Fruit fly (Drosophila melanogaster) whole organism, embryonic: ENCODE measurements around the gene Lerp.
A peak's percentile ranks its signal among the peaks of the same experiment; 100 is the strongest.

ENCODE experiments used
- Abd-B ChIP-seq: fragments of 200-800 bp; sonication (Bioruptor generic); optimal IDR thresholded peaks from 2 replicates; lab custom pipeline; 2018; ENCODE audit warnings: missing biosample characterization, mild to moderate bottlenecking, missing genetic modification characterization, moderate library complexity
- CG12236 ChIP-seq: fragments of 200-800 bp; sonication (Bioruptor generic); optimal IDR thresholded peaks from 2 replicates; lab custom pipeline; 2016; ENCODE audit warnings: missing biosample characterization, missing genetic modification characterization
- CG13287 ChIP-seq: fragments of 200-800 bp; sonication (Bioruptor generic); IDR thresholded peaks from 2 replicates; pipeline ENCODE4 v1.3.6; 2022; ENCODE audit warnings: missing biosample characterization, missing genetic modification characterization; ENCODE audit not compliant: partially characterized antibody
- CG14014 ChIP-seq: fragments of 200-800 bp; sonication (Bioruptor generic); IDR thresholded peaks from 2 replicates; pipeline ENCODE4 v1.3.6; 2022; ENCODE audit warnings: missing biosample characterization, missing genetic modification characterization
- CG15073 ChIP-seq: fragments of 200-800 bp; sonication (Bioruptor generic); optimal IDR thresholded peaks from 2 replicates; lab custom pipeline; 2016; ENCODE audit warnings: missing biosample characterization, missing genetic modification characterization
- CG15601 ChIP-seq: fragments of 200-800 bp; sonication (Bioruptor generic); optimal IDR thresholded peaks from 3 replicates; lab custom pipeline; 2019; ENCODE audit warnings: missing biosample characterization, mild to moderate bottlenecking, missing genetic modification characterization, moderate library complexity
- CG16779 ChIP-seq: fragments of 200-800 bp; sonication (Bioruptor generic); IDR thresholded peaks from 2 replicates; pipeline ENCODE4 v1.3.6; 2022; ENCODE audit warnings: missing biosample characterization, missing genetic modification characterization
- CG17568 ChIP-seq: fragments of 200-800 bp; sonication (Bioruptor generic); optimal IDR thresholded peaks from 2 replicates; lab custom pipeline; 2018; ENCODE audit warnings: missing biosample characterization, mild to moderate bottlenecking, missing genetic modification characterization, moderate library complexity
- CG18262 ChIP-seq: fragments of 200-800 bp; optimal IDR thresholded peaks from 3 replicates; lab custom pipeline; 2019; ENCODE audit warnings: missing biosample characterization, mild to moderate bottlenecking, missing genetic modification characterization, moderate library complexity
- CG2199 ChIP-seq: fragments of 200-800 bp; sonication (Bioruptor generic); IDR thresholded peaks from 3 replicates; pipeline ENCODE4 v1.3.6; 2022; ENCODE audit warnings: missing biosample characterization, missing genetic modification characterization
- CG30403 ChIP-seq: fragments of 200-800 bp; sonication (Bioruptor generic); optimal IDR thresholded peaks from 3 replicates; lab custom pipeline; 2016; ENCODE audit warnings: missing biosample characterization, missing genetic modification characterization
- CG4328 ChIP-seq: fragments of 200-800 bp; sonication (Bioruptor generic); optimal IDR thresholded peaks from 3 replicates; lab custom pipeline; 2017; ENCODE audit warnings: missing biosample characterization, missing genetic modification reagents, missing genetic modification characterization
- CG6683 ChIP-seq: fragments of 200-800 bp; sonication (Bioruptor generic); optimal IDR thresholded peaks from 2 replicates; lab custom pipeline; 2017; ENCODE audit warnings: missing biosample characterization, mild to moderate bottlenecking, missing genetic modification characterization, missing genetic modification reagents
- CG8290 ChIP-seq, 3 experiments: fragments of 200-800 bp; sonication (Bioruptor generic); optimal IDR thresholded peaks; 2 replicates each; lab custom pipeline; 2016 to 2019; ENCODE audit warnings: missing biosample characterization in 3 of 3, missing genetic modification characterization in 3 of 3, mild to moderate bottlenecking in 2 of 3, moderate library complexity in 1 of 3
- CG8944 ChIP-seq: fragments of 200-800 bp; sonication (Bioruptor generic); optimal IDR thresholded peaks from 3 replicates; lab custom pipeline; 2016; ENCODE audit warnings: missing biosample characterization, missing genetic modification characterization
- CG9797 ChIP-seq: fragments of 200-800 bp; sonication (Bioruptor generic); optimal IDR thresholded peaks from 3 replicates; lab custom pipeline; 2018; ENCODE audit warnings: missing biosample characterization, mild to moderate bottlenecking, missing genetic modification characterization
- Dip3 ChIP-seq: fragments of 200-800 bp; sonication (Bioruptor generic); optimal IDR thresholded peaks from 3 replicates; lab custom pipeline; 2016; ENCODE audit warnings: missing biosample characterization, missing genetic modification characterization
- E2f1 ChIP-seq: fragments of 200-800 bp; sonication (Bioruptor generic); IDR thresholded peaks from 2 replicates; pipeline ENCODE4 v1.3.6; 2022; ENCODE audit warnings: missing biosample characterization, missing genetic modification characterization
- E2f2 ChIP-seq: fragments of 200-800 bp; sonication (Bioruptor generic); IDR thresholded peaks from 2 replicates; pipeline ENCODE4 v1.3.6; 2022; ENCODE audit warnings: missing biosample characterization, missing genetic modification characterization
- Eip74EF ChIP-seq, 2 experiments: fragments of 200-800 bp in 1 of 2; fragments of >200 bp in 1 of 2; sonication (Bioruptor generic) in 1 of 2; optimal IDR thresholded peaks; 2 replicates each; lab custom pipeline; 2017 to 2019; ENCODE audit warnings: missing biosample characterization in 2 of 2, missing genetic modification characterization in 2 of 2, mild to moderate bottlenecking in 1 of 2, moderate library complexity in 1 of 2
- Ets65A ChIP-seq: fragments of 200-800 bp; sonication (Bioruptor generic); peaks from one replicate; lab custom pipeline; 2016; ENCODE audit warnings: missing biosample characterization, missing genetic modification characterization
- HLH3B ChIP-seq: fragments of 200-800 bp; sonication (Bioruptor generic); IDR thresholded peaks from 2 replicates; pipeline ENCODE4 v1.3.6; 2022; ENCODE audit warnings: missing biosample characterization, missing genetic modification characterization
- Lhr ChIP-seq: fragments of 200-800 bp; sonication (Bioruptor generic); optimal IDR thresholded peaks from 3 replicates; lab custom pipeline; 2017; ENCODE audit warnings: mild to moderate bottlenecking, missing biosample characterization, missing genetic modification reagents, missing genetic modification characterization
- Optix ChIP-seq: fragments of 200-800 bp; sonication (Bioruptor generic); IDR thresholded peaks from 3 replicates; pipeline ENCODE4 v1.3.6; 2022; ENCODE audit warnings: missing biosample characterization, missing genetic modification characterization
- Sox100B ChIP-seq: fragments of 200-800 bp; sonication (Bioruptor generic); optimal IDR thresholded peaks from 3 replicates; lab custom pipeline; 2018; ENCODE audit warnings: missing biosample characterization, mild to moderate bottlenecking, missing genetic modification characterization
- Sox102F ChIP-seq: fragments of 200-800 bp; sonication (Bioruptor generic); optimal IDR thresholded peaks from 2 replicates; lab custom pipeline; 2018; ENCODE audit warnings: missing biosample characterization, mild to moderate bottlenecking, missing genetic modification characterization, moderate library complexity
- TFAM ChIP-seq: fragments of 200-800 bp; sonication (Bioruptor generic); optimal IDR thresholded peaks from 2 replicates; lab custom pipeline; 2017; ENCODE audit warnings: missing biosample characterization, missing genetic modification characterization, inconsistent platforms
- Usf ChIP-seq: fragments of 200-800 bp; sonication (Bioruptor generic); optimal IDR thresholded peaks from 2 replicates; lab custom pipeline; 2017; ENCODE audit warnings: missing genotype, missing biosample characterization, missing genetic modification characterization
- Vsx1 ChIP-seq: fragments of 200-800 bp; sonication (Bioruptor generic); optimal IDR thresholded peaks from 2 replicates; lab custom pipeline; 2017; ENCODE audit warnings: missing biosample characterization, mild to moderate bottlenecking, missing genetic modification characterization, missing genetic modification reagents
- ac ChIP-seq: fragments of 200-800 bp; sonication (Bioruptor generic); optimal IDR thresholded peaks from 3 replicates; lab custom pipeline; 2017; ENCODE audit warnings: missing biosample characterization, mild to moderate bottlenecking, missing genetic modification characterization
- bigmax ChIP-seq: fragments of 200-800 bp; sonication (Bioruptor generic); optimal IDR thresholded peaks from 2 replicates; lab custom pipeline; 2018; ENCODE audit warnings: missing biosample characterization, mild to moderate bottlenecking, missing genetic modification characterization
- corto ChIP-seq: fragments of 200-800 bp; sonication (Bioruptor generic); optimal IDR thresholded peaks from 2 replicates; lab custom pipeline; 2016; ENCODE audit warnings: missing biosample characterization, mild to moderate bottlenecking, missing genetic modification characterization, moderate library complexity
- da ChIP-seq: fragments of 200-800 bp; sonication (Bioruptor generic); optimal IDR thresholded peaks from 2 replicates; lab custom pipeline; 2016; ENCODE audit warnings: missing biosample characterization, missing genetic modification characterization
- dpn ChIP-seq, 2 experiments: fragments of 200-800 bp; sonication (Bioruptor generic); optimal IDR thresholded peaks; 3 replicates each; lab custom pipeline; 2016; ENCODE audit warnings: missing biosample characterization in 2 of 2, missing genetic modification characterization in 2 of 2
- en ChIP-seq: fragments of 200-800 bp; sonication (Bioruptor generic); optimal IDR thresholded peaks from 2 replicates; lab custom pipeline; 2016; ENCODE audit warnings: missing biosample characterization, missing genetic modification characterization
- eve ChIP-seq, 2 experiments: fragments of >200 bp; optimal IDR thresholded peaks; 2 replicates each; lab custom pipeline; 2017; ENCODE audit warnings: missing biosample characterization in 2 of 2, missing genetic modification characterization in 2 of 2
- hbn ChIP-seq: fragments of 200-800 bp; sonication (Bioruptor generic); IDR thresholded peaks from 2 replicates; pipeline ENCODE4 v1.3.6; 2022; ENCODE audit warnings: missing biosample characterization, missing genetic modification characterization; ENCODE audit not compliant: partially characterized antibody
- hth ChIP-seq: fragments of >200 bp; optimal IDR thresholded peaks from 2 replicates; lab custom pipeline; 2017; ENCODE audit warnings: inconsistent platforms
- ind ChIP-seq: fragments of 200-800 bp; sonication (Bioruptor generic); optimal IDR thresholded peaks from 3 replicates; lab custom pipeline; 2016; ENCODE audit warnings: missing biosample characterization, missing genetic modification characterization
- kay ChIP-seq: fragments of 200-800 bp; sonication (Bioruptor generic); optimal IDR thresholded peaks from 2 replicates; lab custom pipeline; 2016; ENCODE audit warnings: missing biosample characterization, missing genetic modification characterization
- ken ChIP-seq: fragments of 200-800 bp; sonication (Bioruptor generic); IDR thresholded peaks from 3 replicates; pipeline ENCODE4 v1.3.6; 2022; ENCODE audit warnings: missing biosample characterization, missing genetic modification characterization
- lola ChIP-seq, 3 experiments: fragments of >200 bp in 2 of 3; fragments of 200-800 bp in 1 of 3; sonication (Bioruptor generic) in 1 of 3; optimal IDR thresholded peaks; 2 replicates each; lab custom pipeline; 2017 to 2019; ENCODE audit warnings: missing biosample characterization in 3 of 3, missing genetic modification characterization in 3 of 3, mild to moderate bottlenecking in 1 of 3, moderate library complexity in 1 of 3
- mirr ChIP-seq: fragments of 200-800 bp; sonication (Bioruptor generic); optimal IDR thresholded peaks from 3 replicates; lab custom pipeline; 2018; ENCODE audit warnings: missing biosample characterization, mild to moderate bottlenecking, missing genetic modification characterization
- onecut ChIP-seq: fragments of 200-800 bp; sonication (Bioruptor generic); IDR thresholded peaks from 2 replicates; pipeline ENCODE4 v1.3.6; 2022; ENCODE audit warnings: missing biosample characterization, missing genetic modification characterization
- repo ChIP-seq: fragments of 200-800 bp; sonication (Bioruptor generic); optimal IDR thresholded peaks from 2 replicates; lab custom pipeline; 2016; ENCODE audit warnings: missing biosample characterization, missing genetic modification characterization
- sc ChIP-seq, 3 experiments: fragments of >200 bp in 2 of 3; fragments of 200-800 bp in 1 of 3; sonication (Bioruptor generic) in 1 of 3; optimal IDR thresholded peaks; 2 replicates in 2 of 3; 3 replicates in 1 of 3; lab custom pipeline; 2017; ENCODE audit warnings: mild to moderate bottlenecking in 1 of 3, missing biosample characterization in 1 of 3, missing genetic modification characterization in 1 of 3, missing genetic modification reagents in 1 of 3
- sna ChIP-seq: fragments of 200-800 bp; sonication (Bioruptor generic); IDR thresholded peaks from 2 replicates; pipeline ENCODE4 v1.3.6; 2022; ENCODE audit warnings: missing biosample characterization, missing genetic modification characterization; ENCODE audit not compliant: partially characterized antibody
- wor ChIP-seq: fragments of 200-800 bp; sonication (Bioruptor generic); IDR thresholded peaks from 2 replicates; pipeline ENCODE4 v1.3.6; 2022; ENCODE audit warnings: missing biosample characterization, missing genetic modification characterization
- zfh1 ChIP-seq: fragments of 200-800 bp; sonication (Bioruptor generic); IDR thresholded peaks from 3 replicates; pipeline ENCODE4 v1.3.6; 2022; ENCODE audit warnings: missing biosample characterization, missing genetic modification characterization

Lerp gene

DNA sequence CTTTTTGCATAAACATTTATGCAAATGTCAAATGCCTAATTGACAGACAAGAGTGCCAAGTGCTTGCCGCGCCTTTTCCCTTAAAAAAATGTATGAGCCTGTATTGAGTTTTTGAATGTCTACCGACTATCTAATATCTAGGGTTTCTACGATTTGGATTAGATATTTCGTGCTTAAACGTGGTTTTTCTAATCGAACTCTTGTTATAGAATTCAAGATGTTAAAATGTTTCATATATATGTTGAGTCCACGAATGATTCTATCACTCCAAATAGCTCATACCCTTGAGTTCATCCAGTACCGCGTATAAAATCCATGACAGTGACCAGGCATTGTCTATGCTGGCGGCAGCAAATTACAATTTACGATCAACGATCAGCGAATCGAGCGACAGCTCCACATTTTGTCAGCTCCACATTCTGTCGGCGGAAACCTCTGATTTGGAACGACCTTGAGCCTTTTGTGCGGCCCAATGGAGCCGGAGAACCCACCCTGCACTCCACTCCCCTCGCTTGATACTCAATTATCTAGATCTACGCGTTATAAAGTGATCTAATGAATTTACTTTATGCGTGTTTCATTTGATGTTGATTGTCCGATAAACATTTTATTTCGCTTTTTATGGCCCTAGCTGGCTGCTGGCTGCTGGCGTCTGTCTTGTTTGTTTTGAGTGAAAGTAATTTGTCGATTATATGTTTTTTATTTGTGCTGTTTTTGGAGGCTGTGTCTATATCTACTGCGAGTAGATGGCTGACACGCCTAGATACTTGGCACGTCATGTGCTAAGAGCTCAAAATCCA, 44.0 kb upstream of the Lerp start (continued):
- no peak for TF ChIP-seq sna (GFP tag; lab: Robert Waterston, UW)
- TF ChIP-seq ken: no peak
- no peak for TF ChIP-seq zfh1 (GFP tag; lab: Robert Waterston, UW)
- no peak for TF ChIP-seq corto (GFP tag; lab: Kevin White, UChicago)
- TF ChIP-seq CG8290 (GFP tag; optimal IDR thresholded peaks at IDR 0.05; lab: Kevin White, UChicago): no peak
- no peak for TF ChIP-seq CG8290 (tag; optimal IDR thresholded peaks at IDR 0.05; lab: Kevin White, UChicago)
- TF ChIP-seq CG15073 (GFP tag; lab: Kevin White, UChicago): no peak
- no peak for TF ChIP-seq Vsx1 (GFP tag; lab: Kevin White, UChicago)
- no peak for TF ChIP-seq onecut (GFP tag; lab: Robert Waterston, UW)
- TF ChIP-seq Optix: no peak
- no peak for TF ChIP-seq CG9797 (GFP tag; lab: Kevin White, UChicago)
- TF ChIP-seq dpn (GFP tag; optimal IDR thresholded peaks at IDR 0.05; lab: Kevin White, UChicago): peak; percentile 5 to 14
- TF ChIP-seq CG6683 (GFP tag; lab: Kevin White, UChicago): no peak
- TF ChIP-seq mirr (GFP tag; lab: Kevin White, UChicago): no peak
- no peak for TF ChIP-seq CG12236 (GFP tag; lab: Kevin White, UChicago)
- no peak for TF ChIP-seq repo (GFP tag; lab: Kevin White, UChicago)
- no peak for TF ChIP-seq Eip74EF (GFP tag; optimal IDR thresholded peaks at IDR 0.05; lab: Kevin White, UChicago)
- no peak for TF ChIP-seq CG15601 (tag; lab: Kevin White, UChicago)
- no peak for TF ChIP-seq CG13287 (GFP tag; lab: Robert Waterston, UW)
- no peak for TF ChIP-seq Lhr (GFP tag; lab: Kevin White, UChicago)
- no peak for TF ChIP-seq Usf (GFP tag; lab: Kevin White, UChicago)
- TF ChIP-seq bigmax (GFP tag; lab: Kevin White, UChicago): no peak
- TF ChIP-seq CG8944 (GFP tag; lab: Kevin White, UChicago): no peak
- no peak for TF ChIP-seq Abd-B
- no peak for TF ChIP-seq da (GFP tag; lab: Kevin White, UChicago)
- TF ChIP-seq HLH3B: no peak
- no peak for TF ChIP-seq CG18262 (tag; lab: Kevin White, UChicago)
- TF ChIP-seq CG16779 (GFP tag; lab: Robert Waterston, UW): no peak
- no peak for TF ChIP-seq en (GFP tag; lab: Kevin White, UChicago)
- TF ChIP-seq Ets65A (GFP tag; lab: Kevin White, UChicago): peak; percentile 45
- no peak for TF ChIP-seq CG4328 (GFP tag; lab: Kevin White, UChicago)
- TF ChIP-seq ac (GFP tag; lab: Kevin White, UChicago): no peak
- TF ChIP-seq eve (GFP tag; optimal IDR thresholded peaks at IDR 0.05; lab: Kevin White, UChicago): no peak
- 0 out of 2 replicates have a peak, but pooled peaks have one; percentile 6 for TF ChIP-seq E2f2 (GFP tag; lab: Robert Waterston, UW)
- TF ChIP-seq hbn (GFP tag; lab: Robert Waterston, UW): no peak
- 0 out of 2 replicates have a peak, but pooled peaks have one; percentile 17 for TF ChIP-seq CG14014 (GFP tag; lab: Robert Waterston, UW)
- TF ChIP-seq ind (GFP tag; lab: Kevin White, UChicago): no peak
- TF ChIP-seq CG30403 (GFP tag; lab: Kevin White, UChicago): peak; percentile 22
- no peak for TF ChIP-seq CG17568 (GFP tag; lab: Kevin White, UChicago)
- no peak for TF ChIP-seq wor (GFP tag; lab: Robert Waterston, UW)
- peak; percentile 10; the same call in 1 of the 2 replicates for TF ChIP-seq E2f1 (GFP tag; lab: Robert Waterston, UW)
- TF ChIP-seq Sox100B (GFP tag; lab: Kevin White, UChicago): no peak
- no peak for TF ChIP-seq Dip3 (GFP tag; lab: Kevin White, UChicago)
- TF ChIP-seq hth (lab: Kevin White, UChicago): no peak
- TF ChIP-seq sc (optimal IDR thresholded peaks at IDR 0.05; lab: Kevin White, UChicago): no peak
- TF ChIP-seq sc (GFP tag; optimal IDR thresholded peaks at IDR 0.05; lab: Kevin White, UChicago): no peak
- no peak for TF ChIP-seq lola (GFP tag; optimal IDR thresholded peaks at IDR 0.05; lab: Kevin White, UChicago)
- no peak for TF ChIP-seq kay (GFP tag; lab: Kevin White, UChicago)
- TF ChIP-seq CG2199 (GFP tag; lab: Robert Waterston, UW): no peak
- no peak for TF ChIP-seq TFAM (GFP tag; lab: Kevin White, UChicago)
- peak; percentile 7 for TF ChIP-seq Sox102F (GFP tag; lab: Kevin White, UChicago)
